Worm (Caenorhabditis elegans) whole organism, L3 larva: ENCODE data around the gene F54F7.8.

Experiments
- R02D3.7 ChIP-seq: fragments of 150-350 bp; optimal IDR thresholded peaks from 2 replicates; lab custom pipeline; 2014; ENCODE audit warnings: missing biosample characterization, missing genetic modification characterization
- ama-1 ChIP-seq: fragments of 150-350 bp; optimal IDR thresholded peaks from 2 replicates; lab custom pipeline; 2018
- ceh-28 ChIP-seq: fragments of 150-350 bp; optimal IDR thresholded peaks from 2 replicates; lab custom pipeline; 2014; ENCODE audit warnings: missing biosample characterization, missing genetic modification reagents, missing genetic modification characterization
- elt-1 ChIP-seq: fragments of 150-350 bp; optimal IDR thresholded peaks from 2 replicates; lab custom pipeline; 2014; ENCODE audit warnings: missing biosample characterization, missing genetic modification characterization
- elt-2 ChIP-seq: sonication (generic microtip); optimal IDR thresholded peaks from 2 replicates; lab custom pipeline; 2016; ENCODE audit warnings: missing genetic modification reagents, mild to moderate bottlenecking, missing genetic modification characterization, missing compliant biosample characterization
- elt-3 ChIP-seq, 3 experiments: fragments of 150-350 bp in 1 of 3; sonication (generic microtip) in 2 of 3; optimal IDR thresholded peaks; 2 replicates in 2 of 3; 4 replicates in 1 of 3; lab custom pipeline; 2014 to 2017; ENCODE audit warnings: missing biosample characterization in 3 of 3, missing genetic modification characterization in 3 of 3
- fkh-10 ChIP-seq: sonication (generic microtip); optimal IDR thresholded peaks from 2 replicates; lab custom pipeline; 2017; ENCODE audit warnings: missing biosample characterization, missing genetic modification reagents, missing genetic modification characterization
- lin-39 ChIP-seq: fragments of 150-350 bp; optimal IDR thresholded peaks from 2 replicates; lab custom pipeline; 2018; ENCODE audit warnings: missing biosample characterization, missing genetic modification reagents, missing genetic modification characterization
- nhr-237 ChIP-seq: fragments of 150-350 bp; optimal IDR thresholded peaks from 2 replicates; lab custom pipeline; 2014; ENCODE audit warnings: missing biosample characterization, missing genetic modification characterization
- nhr-25 ChIP-seq: sonication (generic microtip); optimal IDR thresholded peaks from 2 replicates; lab custom pipeline; 2017; ENCODE audit warnings: missing biosample characterization, missing genetic modification characterization
- snpc-4 ChIP-seq: fragments of 150-350 bp; optimal IDR thresholded peaks from 2 replicates; lab custom pipeline; 2014; ENCODE audit warnings: missing biosample characterization, missing genetic modification characterization
- unc-39 ChIP-seq: sonication (generic microtip); optimal IDR thresholded peaks from 4 replicates; lab custom pipeline; 2017; ENCODE audit warnings: missing biosample characterization, missing genetic modification characterization
- ztf-11 ChIP-seq: fragments of 150-350 bp; optimal IDR thresholded peaks from 2 replicates; lab custom pipeline; 2014; ENCODE audit warnings: missing biosample characterization, missing genetic modification characterization

DNA sequence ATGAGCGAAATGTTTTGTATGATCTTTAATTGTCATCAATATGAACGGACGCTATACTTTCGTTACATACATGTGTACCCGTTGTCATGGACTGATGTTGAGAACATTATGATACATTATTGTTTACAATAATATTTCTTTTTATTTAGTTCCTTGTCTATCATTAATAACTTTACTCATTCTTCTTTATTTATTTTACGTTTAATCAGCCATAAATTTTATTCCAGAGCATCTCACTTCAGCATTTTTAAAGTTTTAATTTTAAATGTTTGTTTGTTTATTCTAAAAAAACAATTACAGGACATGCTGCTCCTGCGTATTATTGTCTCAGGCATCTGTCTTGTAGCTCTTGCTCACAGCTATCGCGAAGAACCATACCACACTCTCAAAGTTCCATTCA, 11.4 kb downstream of the F54F7.8 start, which contains the start of gene F54F7.2:
- TF ChIP-seq fkh-10 = no peak
- TF ChIP-seq nhr-237 (tag; lab: Kevin White, UChicago) = no peak
- TF ChIP-seq ceh-28 (tag; lab: Kevin White, UChicago) = no peak
- no peak for TF ChIP-seq elt-1 (tag; lab: Kevin White, UChicago)
- no peak for TF ChIP-seq elt-3 (tag; optimal IDR thresholded peaks at IDR 0.05; lab: Kevin White, UChicago)
- no peak for TF ChIP-seq lin-39 (tag; lab: Kevin White, UChicago)
- no peak for TF ChIP-seq R02D3.7 (tag; lab: Kevin White, UChicago)
- TF ChIP-seq elt-2 = no peak
- no peak for TF ChIP-seq ztf-11 (tag; lab: Kevin White, UChicago)
- TF ChIP-seq nhr-25 (tag; lab: Kevin White, UChicago) = no peak
- no peak for TF ChIP-seq snpc-4 (tag; lab: Kevin White, UChicago)
- TF ChIP-seq ama-1 (lab: Kevin White, UChicago) = no peak
- TF ChIP-seq unc-39 = no peak
